Worm (Caenorhabditis elegans) whole organism, late embryonic: Measurements from ENCODE around the gene F40F9.3.

Experiments
- ama-1 ChIP-seq: fragments of 150-350 bp; optimal IDR thresholded peaks from 2 replicates; lab custom pipeline; 2014
- ceh-6 ChIP-seq: fragments of 200-800 bp; sonication (Bioruptor generic); optimal IDR thresholded peaks from 2 replicates; lab custom pipeline; 2018; ENCODE audit warnings: mild to moderate bottlenecking, missing genetic modification characterization, missing compliant biosample characterization
- elt-2 ChIP-seq: sonication (generic microtip); optimal IDR thresholded peaks from 2 replicates; lab custom pipeline; 2016; ENCODE audit warnings: missing genetic modification reagents, missing genetic modification characterization, missing compliant biosample characterization
- gmeb-2 ChIP-seq: sonication (generic microtip); optimal IDR thresholded peaks from 2 replicates; lab custom pipeline; 2016; ENCODE audit warnings: missing genetic modification characterization, inconsistent platforms, missing compliant biosample characterization
- hlh-30 ChIP-seq: sonication (generic microtip); optimal IDR thresholded peaks from 2 replicates; lab custom pipeline; 2017; ENCODE audit warnings: antibody characterized with exemption, missing genetic modification characterization, missing compliant biosample characterization; ENCODE audit not compliant: insufficient read depth
- nhr-11 ChIP-seq: fragments of 150-350 bp; optimal IDR thresholded peaks from 2 replicates; lab custom pipeline; 2014; ENCODE audit warnings: missing biosample characterization, missing genetic modification characterization
- pag-3 ChIP-seq: sonication (generic microtip); optimal IDR thresholded peaks from 2 replicates; lab custom pipeline; 2016; ENCODE audit warnings: missing compliant biosample characterization, missing genetic modification characterization, borderline replicate concordance
- pha-2 ChIP-seq: sonication (generic microtip); optimal IDR thresholded peaks from 2 replicates; lab custom pipeline; 2017; ENCODE audit warnings: mild to moderate bottlenecking, missing genetic modification characterization, missing compliant biosample characterization
- sox-2 ChIP-seq: fragments of 200-800 bp; sonication (Bioruptor generic); IDR thresholded peaks from 2 replicates; pipeline ENCODE4 v1.3.6; 2022; ENCODE audit warnings: missing genetic modification reagents, missing genetic modification characterization, missing compliant biosample characterization
- tbx-2 ChIP-seq: sonication (generic microtip); optimal IDR thresholded peaks from 2 replicates; lab custom pipeline; 2016; ENCODE audit warnings: missing genetic modification characterization, missing compliant biosample characterization

- TF ChIP-seq ama-1 (no peak), sox-2 (GFP tag; lab: Robert Waterston, UW) (no peak), hlh-30 (no peak), ceh-6 (GFP tag; lab: Kevin White, UChicago) (no peak), tbx-2 (tag; lab: Kevin White, UChicago) (no peak), nhr-11 (no peak), gmeb-2 (no peak), pag-3 (tag; lab: Kevin White, UChicago) (no peak), elt-2 (tag; lab: Kevin White, UChicago) (no peak), pha-2 (no peak)
Measured at ce11 chrV:9716397-9716796, 1.4 kb downstream of the F40F9.3 start, which contains the start of gene str-188.
